Worm (Caenorhabditis elegans) whole organism, L2 larva: ENCODE results near the gene fbxb-115.

Experiments used
- R02D3.7 ChIP-seq: fragments of 150-350 bp; optimal IDR thresholded peaks from 2 replicates; lab custom pipeline; 2014; ENCODE audit warnings: missing biosample characterization, missing genetic modification characterization
- aly-2 ChIP-seq: fragments of 150-350 bp; optimal IDR thresholded peaks from 2 replicates; lab custom pipeline; 2014; ENCODE audit warnings: missing biosample characterization, missing genetic modification characterization
- ama-1 ChIP-seq: fragments of 150-350 bp; optimal IDR thresholded peaks from 2 replicates; lab custom pipeline; 2018; ENCODE audit warnings: inconsistent platforms
- dmd-4 ChIP-seq: sonication (generic microtip); optimal IDR thresholded peaks from 2 replicates; lab custom pipeline; 2017; ENCODE audit warnings: missing biosample characterization, missing genetic modification characterization
- elt-1 ChIP-seq: fragments of 150-350 bp; optimal IDR thresholded peaks from 2 replicates; lab custom pipeline; 2014; ENCODE audit warnings: missing biosample characterization, missing genetic modification characterization
- fos-1 ChIP-seq: fragments of 150-350 bp; optimal IDR thresholded peaks from 2 replicates; lab custom pipeline; 2014; ENCODE audit warnings: missing biosample characterization, missing genetic modification characterization
- lin-11 ChIP-seq: fragments of 150-350 bp; sonication (generic microtip); optimal IDR thresholded peaks from 2 replicates; lab custom pipeline; 2014; ENCODE audit warnings: missing biosample characterization, missing genetic modification characterization, inconsistent platforms, mixed read lengths
- lsy-2 ChIP-seq, 2 experiments: fragments of 150-350 bp in 1 of 2; sonication (generic microtip) in 1 of 2; optimal IDR thresholded peaks; 2 replicates each; lab custom pipeline; 2014 to 2017; ENCODE audit warnings: missing biosample characterization in 2 of 2, missing genetic modification characterization in 2 of 2
- nhr-11 ChIP-seq: fragments of 150-350 bp; optimal IDR thresholded peaks from 2 replicates; lab custom pipeline; 2014; ENCODE audit warnings: missing biosample characterization, missing genetic modification characterization
- nhr-237 ChIP-seq: fragments of 150-350 bp; optimal IDR thresholded peaks from 2 replicates; lab custom pipeline; 2014; ENCODE audit warnings: missing biosample characterization, missing genetic modification characterization

- TF ChIP-seq R02D3.7, result no peak
- no peak for TF ChIP-seq nhr-237 (tag; lab: Kevin White, UChicago)
- TF ChIP-seq lsy-2 (tag; optimal IDR thresholded peaks at IDR 0.05; lab: Kevin White, UChicago), result no peak
- TF ChIP-seq fos-1 (tag; lab: Kevin White, UChicago), result no peak
- TF ChIP-seq dmd-4 (tag; lab: Kevin White, UChicago), result no peak
- no peak for TF ChIP-seq aly-2
- TF ChIP-seq ama-1 (lab: Kevin White, UChicago), result no peak
- TF ChIP-seq nhr-11 (tag; lab: Kevin White, UChicago), result no peak
- TF ChIP-seq elt-1, result no peak
- TF ChIP-seq lin-11 (tag; lab: Kevin White, UChicago), result no peak
Measured at ce11 chrV:19282314-19282713, 42.3 kb upstream of the fbxb-115 start, which contains the start of gene fbxb-117.
